Worm (Caenorhabditis elegans) whole organism, mixed stage, embryonic: Measurements from ENCODE around the gene F45C12.17.

Experiments
- M03D4.4 ChIP-seq: sonication (generic microtip); optimal IDR thresholded peaks from 2 replicates; lab custom pipeline; 2017; ENCODE audit warnings: mild to moderate bottlenecking, missing genetic modification characterization, missing compliant biosample characterization
- bed-3 ChIP-seq: fragments of 200-800 bp; sonication (Bioruptor generic); optimal IDR thresholded peaks from 3 replicates; lab custom pipeline; 2018; ENCODE audit warnings: mild to moderate bottlenecking, missing genetic modification characterization, moderate library complexity, missing compliant biosample characterization
- blmp-1 ChIP-seq: fragments of 150-350 bp; optimal IDR thresholded peaks from 2 replicates; lab custom pipeline; 2014; ENCODE audit warnings: missing biosample characterization, missing genetic modification characterization
- ceh-39 ChIP-seq: fragments of 150-350 bp; optimal IDR thresholded peaks from 2 replicates; lab custom pipeline; 2014; ENCODE audit warnings: missing biosample characterization, missing genetic modification characterization
- ceh-43 ChIP-seq: fragments of 200-800 bp; sonication (Bioruptor generic); optimal IDR thresholded peaks from 2 replicates; lab custom pipeline; 2018; ENCODE audit warnings: mild to moderate bottlenecking, missing genetic modification characterization, moderate library complexity, missing compliant biosample characterization
- ceh-83 ChIP-seq: fragments of 200-800 bp; sonication (Bioruptor generic); optimal IDR thresholded peaks from 2 replicates; lab custom pipeline; 2018; ENCODE audit warnings: mild to moderate bottlenecking, missing genetic modification characterization, missing compliant biosample characterization
- ces-1 ChIP-seq: fragments of 150-350 bp; optimal IDR thresholded peaks from 2 replicates; lab custom pipeline; 2014; ENCODE audit warnings: missing biosample characterization, missing genetic modification reagents, missing genetic modification characterization
- cnd-1 ChIP-seq: fragments of 200-800 bp; sonication (Bioruptor generic); optimal IDR thresholded peaks from 2 replicates; lab custom pipeline; 2018; ENCODE audit warnings: mild to moderate bottlenecking, missing genetic modification characterization, missing compliant biosample characterization
- drap-1 ChIP-seq: fragments of 200-800 bp; sonication (Bioruptor generic); optimal IDR thresholded peaks from 3 replicates; lab custom pipeline; 2018; ENCODE audit warnings: mild to moderate bottlenecking, missing genetic modification characterization, missing compliant biosample characterization
- elt-1 ChIP-seq: sonication (generic microtip); optimal IDR thresholded peaks from 2 replicates; lab custom pipeline; 2017; ENCODE audit warnings: missing genetic modification characterization, mild to moderate bottlenecking, missing compliant biosample characterization, antibody characterized with exemption, moderate library complexity, borderline replicate concordance; ENCODE audit not compliant: insufficient read depth
- elt-3 ChIP-seq: fragments of 150-350 bp; optimal IDR thresholded peaks from 2 replicates; lab custom pipeline; 2014; ENCODE audit warnings: missing biosample characterization, missing genetic modification characterization
- flh-1 ChIP-seq: fragments of 200-800 bp; sonication (Bioruptor generic); optimal IDR thresholded peaks from 2 replicates; lab custom pipeline; 2018; ENCODE audit warnings: mild to moderate bottlenecking, missing genetic modification characterization, moderate library complexity, missing compliant biosample characterization
- hlh-1 ChIP-seq: fragments of 150-350 bp; optimal IDR thresholded peaks from 2 replicates; lab custom pipeline; 2014; ENCODE audit warnings: missing biosample characterization, missing genetic modification reagents, missing genetic modification characterization
- lin-13 ChIP-seq: fragments of 150-350 bp; optimal IDR thresholded peaks from 2 replicates; lab custom pipeline; 2014; ENCODE audit warnings: missing biosample characterization, missing genetic modification characterization
- lin-32 ChIP-seq: fragments of 200-800 bp; sonication (Bioruptor generic); optimal IDR thresholded peaks from 2 replicates; lab custom pipeline; 2018; ENCODE audit warnings: mild to moderate bottlenecking, missing genetic modification characterization, missing compliant biosample characterization
- lsy-2 ChIP-seq: fragments of 150-350 bp; optimal IDR thresholded peaks from 2 replicates; lab custom pipeline; 2014; ENCODE audit warnings: missing biosample characterization, missing genetic modification characterization
- mep-1 ChIP-seq: fragments of 150-350 bp; optimal IDR thresholded peaks from 2 replicates; lab custom pipeline; 2017; ENCODE audit warnings: missing biosample characterization, missing genetic modification reagents, missing genetic modification characterization, inconsistent platforms
- mls-2 ChIP-seq: sonication (generic microtip); optimal IDR thresholded peaks from 2 replicates; lab custom pipeline; 2016; ENCODE audit warnings: mild to moderate bottlenecking, missing genetic modification characterization, moderate library complexity, missing compliant biosample characterization
- nhr-12 ChIP-seq: fragments of 150-350 bp; optimal IDR thresholded peaks from 2 replicates; lab custom pipeline; 2014; ENCODE audit warnings: missing biosample characterization, missing genetic modification characterization
- nhr-237 ChIP-seq: fragments of 150-350 bp; optimal IDR thresholded peaks from 2 replicates; lab custom pipeline; 2014; ENCODE audit warnings: missing biosample characterization, missing genetic modification characterization
- nhr-28 ChIP-seq: fragments of 150-350 bp; optimal IDR thresholded peaks from 2 replicates; lab custom pipeline; 2014; ENCODE audit warnings: missing biosample characterization, missing genetic modification characterization
- nhr-76 ChIP-seq: sonication (generic microtip); optimal IDR thresholded peaks from 2 replicates; lab custom pipeline; 2017; ENCODE audit warnings: missing biosample characterization, missing genetic modification characterization
- pha-4 ChIP-seq: fragments of 150-350 bp; optimal IDR thresholded peaks from 2 replicates; lab custom pipeline; 2018; ENCODE audit warnings: missing biosample characterization, missing genetic modification reagents, missing genetic modification characterization
- sem-2 ChIP-seq: fragments of 200-800 bp; sonication (Bioruptor generic); optimal IDR thresholded peaks from 2 replicates; lab custom pipeline; 2018; ENCODE audit warnings: mild to moderate bottlenecking, missing genetic modification characterization, missing compliant biosample characterization
- snpc-4 ChIP-seq: fragments of 150-350 bp; optimal IDR thresholded peaks from 2 replicates; lab custom pipeline; 2014; ENCODE audit warnings: missing biosample characterization, missing genetic modification characterization
- sptf-1 ChIP-seq: sonication (generic microtip); optimal IDR thresholded peaks from 2 replicates; lab custom pipeline; 2017; ENCODE audit warnings: mild to moderate bottlenecking, missing genetic modification characterization, moderate library complexity, missing compliant biosample characterization
- tbx-8 ChIP-seq: fragments of 200-800 bp; sonication (Bioruptor generic); optimal IDR thresholded peaks from 2 replicates; lab custom pipeline; 2018; ENCODE audit warnings: mild to moderate bottlenecking, missing genetic modification characterization, moderate library complexity, missing compliant biosample characterization
- unc-120 ChIP-seq: sonication (generic microtip); optimal IDR thresholded peaks from 2 replicates; lab custom pipeline; 2017; ENCODE audit warnings: missing genetic modification characterization, missing compliant biosample characterization; ENCODE audit not compliant: poor library complexity, severe bottlenecking
- unc-39 ChIP-seq: fragments of 150-350 bp; optimal IDR thresholded peaks from 2 replicates; lab custom pipeline; 2014; ENCODE audit warnings: missing biosample characterization, missing genetic modification characterization
- unc-62 ChIP-seq: fragments of 150-350 bp; optimal IDR thresholded peaks from 2 replicates; lab custom pipeline; 2014; ENCODE audit warnings: missing biosample characterization, missing genetic modification reagents, missing genetic modification characterization
- zip-8 ChIP-seq: fragments of 150-350 bp; optimal IDR thresholded peaks from 2 replicates; lab custom pipeline; 2014; ENCODE audit warnings: missing biosample characterization, missing genetic modification characterization
- ztf-11 ChIP-seq: fragments of 150-350 bp; optimal IDR thresholded peaks from 2 replicates; lab custom pipeline; 2014; ENCODE audit warnings: missing biosample characterization, missing genetic modification characterization

The F45C12.17 gene

DNA sequence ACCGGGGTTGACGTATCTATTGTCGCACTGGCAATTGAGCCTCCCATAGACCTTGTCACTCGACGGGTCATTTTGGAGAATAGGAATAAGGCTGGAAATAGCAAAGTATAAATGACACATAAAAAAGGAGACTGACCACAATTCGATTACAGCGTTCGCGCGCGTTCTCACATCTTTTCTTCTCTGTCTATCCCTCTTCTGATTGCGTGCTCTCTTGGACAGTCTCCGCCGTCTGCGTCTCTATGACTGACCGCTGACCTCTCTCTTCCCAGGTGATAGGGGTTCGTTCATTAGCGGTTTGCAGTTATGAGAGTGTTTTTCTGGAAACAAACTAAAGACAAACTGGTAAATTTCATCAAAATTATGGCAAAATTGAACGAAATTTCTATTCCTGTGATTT is 10.4 kb downstream of the F45C12.17 start, which contains the start of gene ceh-83:
ceh-83 (minus strand) TSS at position 181 of the 400 bp plus-strand sequence.
- TF ChIP-seq mls-2 (no peak), ces-1 (GFP tag; lab: Kevin White, UChicago) (no peak)

- TF ChIP-seq zip-8 (tag; lab: Kevin White, UChicago) = no peak
- no peak for TF ChIP-seq flh-1 (GFP tag; lab: Kevin White, UChicago)
- no peak for TF ChIP-seq ceh-83 (GFP tag; lab: Kevin White, UChicago)
- no peak for TF ChIP-seq cnd-1 (tag; lab: Kevin White, UChicago)
- TF ChIP-seq lin-32 (GFP tag; lab: Kevin White, UChicago) = no peak
- TF ChIP-seq ceh-43 (GFP tag; lab: Kevin White, UChicago) = no peak
- no peak for TF ChIP-seq elt-3
- no peak for TF ChIP-seq tbx-8 (GFP tag; lab: Kevin White, UChicago)
- no peak for TF ChIP-seq sptf-1
- TF ChIP-seq unc-39 (tag; lab: Kevin White, UChicago) = no peak
- TF ChIP-seq snpc-4 = no peak
These were observed 12.9 kb downstream of the F45C12.17 start, which contains the start of the genes irld-9 and irld-33 for ce11 chrII:1738844-1739243. Gene irld-9, minus strand, starts transcription at chrII:1738944. Gene irld-33, plus strand, starts transcription at chrII:1739052.

DNA sequence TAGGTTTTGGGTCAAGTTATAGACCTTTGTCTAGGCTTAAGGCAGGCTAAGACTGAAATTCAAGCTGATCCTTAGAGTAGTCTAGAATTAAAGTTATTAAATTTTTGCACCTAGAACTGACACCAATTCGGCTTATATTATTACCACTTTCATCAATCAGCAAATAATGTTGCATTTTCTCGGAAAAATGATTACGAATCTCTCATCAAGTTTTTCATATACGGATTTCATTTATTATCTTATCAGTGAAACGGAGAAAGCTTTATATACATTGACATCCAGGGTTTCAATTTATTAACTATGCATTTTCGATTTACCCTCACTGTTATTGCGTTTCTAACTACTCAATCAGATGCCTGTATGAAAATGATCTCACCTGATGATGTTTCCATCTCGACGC is 15.3 kb downstream of the F45C12.17 start, which contains the start of gene K07G6.1:
K07G6.1 (plus strand) TSS at position 301 of the 400 bp plus-strand sequence.
- no peak for TF ChIP-seq M03D4.4
- no peak for TF ChIP-seq nhr-12 (tag; lab: Kevin White, UChicago)
- TF ChIP-seq sptf-1 = no peak
- TF ChIP-seq mls-2 = no peak
- TF ChIP-seq zip-8 (tag; lab: Kevin White, UChicago) = no peak
- no peak for TF ChIP-seq ceh-83 (GFP tag; lab: Kevin White, UChicago)
- TF ChIP-seq unc-62 (GFP tag; lab: Kevin White, UChicago) = no peak
- no peak for TF ChIP-seq nhr-76 (tag; lab: Kevin White, UChicago)
- no peak for TF ChIP-seq cnd-1 (tag; lab: Kevin White, UChicago)
- TF ChIP-seq pha-4 (tag; lab: Kevin White, UChicago) = no peak
- TF ChIP-seq lin-32 (GFP tag; lab: Kevin White, UChicago) = no peak
- TF ChIP-seq bed-3 (GFP tag; lab: Kevin White, UChicago) = no peak
- no peak for TF ChIP-seq hlh-1 (tag; lab: Kevin White, UChicago)
- TF ChIP-seq ceh-39 = no peak
- no peak for TF ChIP-seq nhr-237 (tag; lab: Kevin White, UChicago)
- TF ChIP-seq blmp-1 (tag; lab: Kevin White, UChicago) = no peak
- TF ChIP-seq lin-13 = no peak
- TF ChIP-seq mep-1 (tag; lab: Kevin White, UChicago) = no peak
- TF ChIP-seq ceh-43 (GFP tag; lab: Kevin White, UChicago) = no peak
- TF ChIP-seq, all 35 proteins: peak for 0

DNA sequence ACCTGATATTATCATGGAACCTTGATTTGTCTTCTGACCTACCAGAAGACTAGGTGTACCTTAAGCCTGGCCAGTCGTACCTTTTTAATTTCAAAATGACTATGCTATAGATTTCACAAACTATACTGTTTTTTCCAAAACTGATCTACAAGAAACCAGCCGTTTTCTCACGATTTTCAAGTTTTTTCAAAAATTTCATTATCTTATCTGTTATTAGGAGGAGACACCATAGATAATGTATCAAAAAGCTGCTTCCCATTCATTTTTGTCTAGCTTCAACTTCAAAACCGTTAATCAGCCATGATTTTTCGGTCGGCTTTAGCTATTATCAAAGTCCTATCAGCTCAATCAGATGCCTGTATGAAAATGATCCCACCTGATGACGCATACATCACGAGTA is 16.6 kb downstream of the F45C12.17 start, which contains the start of gene F36H5.12:
F36H5.12 (plus strand) TSS at position 301 of the 400 bp plus-strand sequence.
- no peak for TF ChIP-seq tbx-8 (GFP tag; lab: Kevin White, UChicago)
- TF ChIP-seq ceh-43 (GFP tag; lab: Kevin White, UChicago) = no peak
- TF ChIP-seq sem-2 = no peak
- no peak for TF ChIP-seq unc-62 (GFP tag; lab: Kevin White, UChicago)
- TF ChIP-seq unc-120 = no peak
- no peak for TF ChIP-seq zip-8 (tag; lab: Kevin White, UChicago)
- TF ChIP-seq lin-32 (GFP tag; lab: Kevin White, UChicago) = no peak
- TF ChIP-seq ceh-83 (GFP tag; lab: Kevin White, UChicago) = no peak
- no peak for TF ChIP-seq elt-1 (tag; lab: Kevin White, UChicago)
- TF ChIP-seq drap-1 (GFP tag; lab: Kevin White, UChicago) = no peak
- TF ChIP-seq mep-1 (tag; lab: Kevin White, UChicago) = no peak
- TF ChIP-seq nhr-76 (tag; lab: Kevin White, UChicago) = no peak
- TF ChIP-seq elt-3 = no peak
- no peak for TF ChIP-seq snpc-4
- no peak for TF ChIP-seq ztf-11 (tag; lab: Kevin White, UChicago)
- TF ChIP-seq lsy-2 (tag; lab: Kevin White, UChicago) = no peak
- TF ChIP-seq mls-2 = no peak
- no peak for TF ChIP-seq nhr-28 (tag; lab: Kevin White, UChicago)
